Worm (Caenorhabditis elegans) whole organism, L2 larva: ENCODE results near the gene kat-1.

Experiments used
- C34F6.9 ChIP-seq: fragments of 150-350 bp; optimal IDR thresholded peaks from 2 replicates; lab custom pipeline; 2014; ENCODE audit warnings: missing biosample characterization, missing genetic modification characterization
- F13H6.1 ChIP-seq: sonication (generic microtip); optimal IDR thresholded peaks from 2 replicates; lab custom pipeline; 2016; ENCODE audit warnings: missing genetic modification characterization, missing compliant biosample characterization
- R02D3.7 ChIP-seq: fragments of 150-350 bp; optimal IDR thresholded peaks from 2 replicates; lab custom pipeline; 2014; ENCODE audit warnings: missing biosample characterization, missing genetic modification characterization
- Y55F3AM.14 ChIP-seq: fragments of 200-800 bp; sonication (Bioruptor generic); optimal IDR thresholded peaks from 2 replicates; lab custom pipeline; 2018; ENCODE audit warnings: mild to moderate bottlenecking, missing genetic modification characterization, missing compliant biosample characterization
- alr-1 ChIP-seq: fragments of 150-350 bp; optimal IDR thresholded peaks from 2 replicates; lab custom pipeline; 2014; ENCODE audit warnings: missing biosample characterization, missing genetic modification characterization
- aly-2 ChIP-seq: fragments of 150-350 bp; optimal IDR thresholded peaks from 2 replicates; lab custom pipeline; 2014; ENCODE audit warnings: missing biosample characterization, missing genetic modification characterization
- ama-1 ChIP-seq: fragments of 150-350 bp; optimal IDR thresholded peaks from 2 replicates; lab custom pipeline; 2018; ENCODE audit warnings: inconsistent platforms
- blmp-1 ChIP-seq: sonication (generic microtip); optimal IDR thresholded peaks from 2 replicates; lab custom pipeline; 2017; ENCODE audit warnings: missing genetic modification characterization, mild to moderate bottlenecking, missing compliant biosample characterization, antibody characterized with exemption, moderate library complexity; ENCODE audit not compliant: insufficient read depth
- ceh-16 ChIP-seq: fragments of 150-350 bp; optimal IDR thresholded peaks from 2 replicates; lab custom pipeline; 2014; ENCODE audit warnings: missing biosample characterization, missing genetic modification characterization
- ceh-82 ChIP-seq: fragments of 150-350 bp; optimal IDR thresholded peaks from 2 replicates; lab custom pipeline; 2014; ENCODE audit warnings: missing biosample characterization, missing genetic modification characterization
- crh-2 ChIP-seq: sonication (generic microtip); optimal IDR thresholded peaks from 2 replicates; lab custom pipeline; 2017; ENCODE audit warnings: missing biosample characterization, missing genetic modification characterization
- egl-27 ChIP-seq: sonication (generic microtip); optimal IDR thresholded peaks from 3 replicates; lab custom pipeline; 2017; ENCODE audit warnings: missing biosample characterization, missing genetic modification reagents, missing genetic modification characterization
- elt-1 ChIP-seq: fragments of 150-350 bp; optimal IDR thresholded peaks from 2 replicates; lab custom pipeline; 2014; ENCODE audit warnings: missing biosample characterization, missing genetic modification characterization
- elt-3 ChIP-seq: sonication (generic microtip); optimal IDR thresholded peaks from 2 replicates; lab custom pipeline; 2017; ENCODE audit warnings: missing biosample characterization, missing genetic modification characterization
- fos-1 ChIP-seq: fragments of 150-350 bp; optimal IDR thresholded peaks from 2 replicates; lab custom pipeline; 2014; ENCODE audit warnings: missing biosample characterization, missing genetic modification characterization
- gmeb-1 ChIP-seq: fragments of 150-350 bp; optimal IDR thresholded peaks from 2 replicates; lab custom pipeline; 2014; ENCODE audit warnings: missing biosample characterization, missing genetic modification characterization
- lin-11 ChIP-seq: fragments of 150-350 bp; sonication (generic microtip); optimal IDR thresholded peaks from 2 replicates; lab custom pipeline; 2014; ENCODE audit warnings: missing biosample characterization, missing genetic modification characterization, inconsistent platforms, mixed read lengths
- lin-13 ChIP-seq: fragments of 150-350 bp; optimal IDR thresholded peaks from 2 replicates; lab custom pipeline; 2014; ENCODE audit warnings: missing biosample characterization, missing genetic modification reagents, missing genetic modification characterization
- lin-39 ChIP-seq: fragments of 150-350 bp; optimal IDR thresholded peaks from 2 replicates; lab custom pipeline; 2014; ENCODE audit warnings: missing biosample characterization, missing genetic modification reagents, missing genetic modification characterization
- lsy-2 ChIP-seq, 2 experiments: fragments of 150-350 bp in 1 of 2; sonication (generic microtip) in 1 of 2; optimal IDR thresholded peaks; 2 replicates each; lab custom pipeline; 2014 to 2017; ENCODE audit warnings: missing biosample characterization in 2 of 2, missing genetic modification characterization in 2 of 2
- mab-5 ChIP-seq: fragments of 150-350 bp; optimal IDR thresholded peaks from 2 replicates; lab custom pipeline; 2014; ENCODE audit warnings: missing biosample characterization, missing genetic modification characterization
- mbf-1 ChIP-seq: sonication (generic microtip); optimal IDR thresholded peaks from 2 replicates; lab custom pipeline; 2017; ENCODE audit warnings: missing biosample characterization, missing genetic modification characterization
- mdl-1 ChIP-seq, 2 experiments: fragments of 150-350 bp in 1 of 2; sonication (generic microtip) in 1 of 2; optimal IDR thresholded peaks; 2 replicates each; lab custom pipeline; 2017; ENCODE audit warnings: missing biosample characterization in 2 of 2, missing genetic modification characterization in 2 of 2
- nhr-10 ChIP-seq: sonication (generic microtip); optimal IDR thresholded peaks from 2 replicates; lab custom pipeline; 2017; ENCODE audit warnings: missing biosample characterization, missing genetic modification characterization
- nhr-11 ChIP-seq: fragments of 150-350 bp; optimal IDR thresholded peaks from 2 replicates; lab custom pipeline; 2014; ENCODE audit warnings: missing biosample characterization, missing genetic modification characterization
- nhr-12 ChIP-seq: fragments of 150-350 bp; optimal IDR thresholded peaks from 2 replicates; lab custom pipeline; 2014; ENCODE audit warnings: missing biosample characterization, missing genetic modification characterization
- nhr-129 ChIP-seq: fragments of 150-350 bp; optimal IDR thresholded peaks from 2 replicates; lab custom pipeline; 2014; ENCODE audit warnings: missing biosample characterization, missing genetic modification characterization
- nhr-21 ChIP-seq: fragments of 150-350 bp; optimal IDR thresholded peaks from 2 replicates; lab custom pipeline; 2014; ENCODE audit warnings: missing biosample characterization, missing genetic modification characterization
- nhr-237 ChIP-seq: fragments of 150-350 bp; optimal IDR thresholded peaks from 2 replicates; lab custom pipeline; 2014; ENCODE audit warnings: missing biosample characterization, missing genetic modification characterization
- nhr-25 ChIP-seq: fragments of 150-350 bp; sonication (generic microtip); optimal IDR thresholded peaks from 3 replicates; lab custom pipeline; 2014; ENCODE audit warnings: missing biosample characterization, missing genetic modification characterization
- nhr-6 ChIP-seq: fragments of 150-350 bp; optimal IDR thresholded peaks from 2 replicates; lab custom pipeline; 2014; ENCODE audit warnings: missing biosample characterization, missing genetic modification characterization
- sem-4 ChIP-seq: fragments of 150-350 bp; optimal IDR thresholded peaks from 2 replicates; lab custom pipeline; 2014; ENCODE audit warnings: missing biosample characterization, missing genetic modification reagents, missing genetic modification characterization
- skn-1 ChIP-seq: sonication (generic microtip); optimal IDR thresholded peaks from 2 replicates; lab custom pipeline; 2017; ENCODE audit warnings: missing biosample characterization, missing genetic modification characterization
- sma-3 ChIP-seq: sonication (generic microtip); optimal IDR thresholded peaks from 2 replicates; lab custom pipeline; 2016; ENCODE audit warnings: missing genetic modification reagents, missing genetic modification characterization, missing compliant biosample characterization
- snpc-4 ChIP-seq: fragments of 150-350 bp; optimal IDR thresholded peaks from 2 replicates; lab custom pipeline; 2014; ENCODE audit warnings: missing biosample characterization, missing genetic modification characterization
- unc-39 ChIP-seq: fragments of 150-350 bp; optimal IDR thresholded peaks from 2 replicates; lab custom pipeline; 2014; ENCODE audit warnings: missing biosample characterization, missing genetic modification characterization
- unc-55 ChIP-seq: fragments of 150-350 bp; sonication (generic microtip); optimal IDR thresholded peaks from 3 replicates; lab custom pipeline; 2014; ENCODE audit warnings: missing biosample characterization, missing genetic modification reagents, missing genetic modification characterization
- unc-62 ChIP-seq: fragments of 150-350 bp; optimal IDR thresholded peaks from 2 replicates; lab custom pipeline; 2014; ENCODE audit warnings: missing biosample characterization, missing genetic modification reagents, missing genetic modification characterization
- zag-1 ChIP-seq: fragments of 150-350 bp; optimal IDR thresholded peaks from 2 replicates; lab custom pipeline; 2014; ENCODE audit warnings: missing biosample characterization, missing genetic modification characterization
- ztf-11 ChIP-seq: sonication (generic microtip); optimal IDR thresholded peaks from 2 replicates; lab custom pipeline; 2017; ENCODE audit warnings: missing biosample characterization, missing genetic modification characterization

The kat-1 gene

ce11 chrII:7029524-7029923, 44.1 kb upstream of the kat-1 start:
- no peak for TF ChIP-seq nhr-21 (tag; lab: Kevin White, UChicago)
- TF ChIP-seq nhr-129 (tag; lab: Kevin White, UChicago) = no peak
- no peak for TF ChIP-seq gmeb-1 (tag; lab: Kevin White, UChicago)
- no peak for TF ChIP-seq snpc-4 (tag; lab: Kevin White, UChicago)
- TF ChIP-seq nhr-10 (tag; lab: Kevin White, UChicago) = no peak
- TF ChIP-seq mbf-1 (tag; lab: Kevin White, UChicago) = no peak
- TF ChIP-seq unc-39 (tag; lab: Kevin White, UChicago) = no peak

ce11 chrII:7031137-7031697, 42.4 kb upstream of the kat-1 start:
- peak; percentile 27 for TF ChIP-seq crh-2 (tag; lab: Kevin White, UChicago)
- no peak for TF ChIP-seq nhr-237 (tag; lab: Kevin White, UChicago)
- peak; percentile 35 for TF ChIP-seq fos-1 (tag; lab: Kevin White, UChicago)
- TF ChIP-seq gmeb-1 (tag; lab: Kevin White, UChicago) = peak; percentile 2

- TF ChIP-seq gmeb-1 (tag; lab: Kevin White, UChicago) = no peak
- TF ChIP-seq blmp-1 = no peak
- no peak for TF ChIP-seq mab-5 (tag; lab: Kevin White, UChicago)
- TF ChIP-seq crh-2 (tag; lab: Kevin White, UChicago) = no peak
- TF ChIP-seq lin-11 (tag; lab: Kevin White, UChicago) = no peak
- no peak for TF ChIP-seq nhr-129 (tag; lab: Kevin White, UChicago)
- no peak for TF ChIP-seq mbf-1 (tag; lab: Kevin White, UChicago)
- TF ChIP-seq ztf-11 (tag; lab: Kevin White, UChicago) = no peak
- no peak for TF ChIP-seq aly-2
- no peak for TF ChIP-seq C34F6.9 (tag; lab: Kevin White, UChicago)
- no peak for TF ChIP-seq lin-39 (tag; lab: Kevin White, UChicago)
- no peak for TF ChIP-seq alr-1 (tag; lab: Kevin White, UChicago)
- no peak for TF ChIP-seq nhr-10 (tag; lab: Kevin White, UChicago)
- no peak for TF ChIP-seq F13H6.1 (tag; lab: Kevin White, UChicago)
- TF ChIP-seq zag-1 (tag; lab: Kevin White, UChicago) = no peak
- no peak for TF ChIP-seq sem-4 (tag; lab: Kevin White, UChicago)
- no peak for TF ChIP-seq sma-3
- TF ChIP-seq elt-3 = no peak
Observed at ce11 chrII:7037659-7038342, 35.8 kb upstream of the kat-1 start, which contains the start of gene cin-4. Gene cin-4 (plus strand): TSS chrII:7038292.

- TF ChIP-seq R02D3.7 (tag; lab: Kevin White, UChicago) = no peak
- TF ChIP-seq F13H6.1 (tag; lab: Kevin White, UChicago) = no peak
- TF ChIP-seq Y55F3AM.14 (GFP tag; lab: Kevin White, UChicago) = no peak
- TF ChIP-seq blmp-1 = no peak
- no peak for TF ChIP-seq unc-62
- TF ChIP-seq skn-1 (tag; lab: Kevin White, UChicago) = no peak
- no peak for TF ChIP-seq nhr-25
- TF ChIP-seq egl-27 (tag; lab: Kevin White, UChicago) = no peak
- no peak for TF ChIP-seq nhr-237 (tag; lab: Kevin White, UChicago)
- no peak for TF ChIP-seq mdl-1 (tag; optimal IDR thresholded peaks at IDR 0.05; lab: Kevin White, UChicago)
- no peak for TF ChIP-seq nhr-11 (tag; lab: Kevin White, UChicago)
Observed at ce11 chrII:7049470-7049869, 24.1 kb upstream of the kat-1 start.

- TF ChIP-seq gmeb-1 (tag; lab: Kevin White, UChicago) (peak; percentile 55), egl-27 (tag; lab: Kevin White, UChicago) (no peak), elt-1 (tag; lab: Kevin White, UChicago) (no peak), nhr-237 (tag; lab: Kevin White, UChicago) (no peak), Y55F3AM.14 (GFP tag; lab: Kevin White, UChicago) (no peak), sem-4 (tag; lab: Kevin White, UChicago) (peak; percentile 41), mbf-1 (tag; lab: Kevin White, UChicago) (no peak), unc-55 (GFP tag; lab: Kevin White, UChicago) (peak; percentile 69), ama-1 (lab: Kevin White, UChicago) (no peak), crh-2 (tag; lab: Kevin White, UChicago) (peak; percentile 32), aly-2 (no peak), F13H6.1 (tag; lab: Kevin White, UChicago) (peak; percentile 38), unc-39 (tag; lab: Kevin White, UChicago) (no peak), lsy-2 (tag; optimal IDR thresholded peaks at IDR 0.05; lab: Kevin White, UChicago) (peak in 1 of 2 experiments; percentile 70), lin-13 (GFP tag; lab: Kevin White, UChicago) (peak; percentile 44), ceh-16 (tag; lab: Kevin White, UChicago) (no peak), ceh-82 (tag; lab: Kevin White, UChicago) (no peak), blmp-1 (no peak), lin-11 (tag; lab: Kevin White, UChicago) (no peak), nhr-10 (tag; lab: Kevin White, UChicago) (no peak), nhr-129 (tag; lab: Kevin White, UChicago) (peak; percentile 44), nhr-12 (no peak), mdl-1 (tag; optimal IDR thresholded peaks at IDR 0.05; lab: Kevin White, UChicago) (no peak), nhr-6 (tag; lab: Kevin White, UChicago) (no peak), zag-1 (tag; lab: Kevin White, UChicago) (no peak)
Observed at ce11 chrII:7050021-7050722, 23.4 kb upstream of the kat-1 start, which contains the start of the genes tcer-1 and ZK1127.5. Gene tcer-1 (minus strand): TSS chrII:7050071. Gene ZK1127.5 (plus strand): TSS chrII:7050672.
